Worm (Caenorhabditis elegans) whole organism, L1 larva: ENCODE results near the gene ascc-1.

Experiments
- ceh-82 ChIP-seq, 3 experiments: fragments of 150-350 bp in 1 of 3; sonication (generic microtip) in 2 of 3; optimal IDR thresholded peaks; 2 replicates each; lab custom pipeline; 2014 to 2017; ENCODE audit warnings: missing biosample characterization in 3 of 3, missing genetic modification characterization in 3 of 3
- dpl-1 ChIP-seq, 3 experiments: fragments of 150-350 bp in 2 of 3; sonication (generic microtip) in 1 of 3; optimal IDR thresholded peaks; 2 replicates each; lab custom pipeline; 2014 to 2017; ENCODE audit warnings: missing biosample characterization in 3 of 3, missing genetic modification characterization in 3 of 3, missing genetic modification reagents in 3 of 3
- egl-13 ChIP-seq: sonication (generic microtip); optimal IDR thresholded peaks from 2 replicates; lab custom pipeline; 2016; ENCODE audit warnings: missing genotype, missing genetic modification reagents, missing genetic modification characterization, missing compliant biosample characterization
- elt-2 ChIP-seq: sonication (generic microtip); optimal IDR thresholded peaks from 2 replicates; lab custom pipeline; 2016; ENCODE audit warnings: missing genetic modification characterization, mild to moderate bottlenecking, inconsistent platforms, missing compliant biosample characterization, missing genetic modification reagents
- jun-1 ChIP-seq: fragments of 150-350 bp; optimal IDR thresholded peaks from 2 replicates; lab custom pipeline; 2014; ENCODE audit warnings: missing biosample characterization, missing genetic modification reagents, missing genetic modification characterization
- lin-13 ChIP-seq: fragments of 150-350 bp; optimal IDR thresholded peaks from 2 replicates; lab custom pipeline; 2014; ENCODE audit warnings: missing biosample characterization, missing genetic modification reagents, missing genetic modification characterization
- lsy-2 ChIP-seq, 2 experiments: fragments of 150-350 bp; optimal IDR thresholded peaks; 2 replicates each; lab custom pipeline; 2014; ENCODE audit warnings: missing biosample characterization in 2 of 2, missing genetic modification characterization in 2 of 2
- nhr-12 ChIP-seq: sonication (generic microtip); optimal IDR thresholded peaks from 2 replicates; lab custom pipeline; 2017; ENCODE audit warnings: missing biosample characterization, missing genetic modification characterization
- skn-1 ChIP-seq: fragments of 150-350 bp; optimal IDR thresholded peaks from 2 replicates; lab custom pipeline; 2014; ENCODE audit warnings: missing biosample characterization, missing genetic modification characterization
- sox-4 ChIP-seq: sonication (generic microtip); optimal IDR thresholded peaks from 2 replicates; lab custom pipeline; 2016; ENCODE audit warnings: missing genetic modification characterization, missing compliant biosample characterization
- zag-1 ChIP-seq: fragments of 150-350 bp; optimal IDR thresholded peaks from 2 replicates; lab custom pipeline; 2014; ENCODE audit warnings: missing biosample characterization, missing genetic modification characterization

DNA sequence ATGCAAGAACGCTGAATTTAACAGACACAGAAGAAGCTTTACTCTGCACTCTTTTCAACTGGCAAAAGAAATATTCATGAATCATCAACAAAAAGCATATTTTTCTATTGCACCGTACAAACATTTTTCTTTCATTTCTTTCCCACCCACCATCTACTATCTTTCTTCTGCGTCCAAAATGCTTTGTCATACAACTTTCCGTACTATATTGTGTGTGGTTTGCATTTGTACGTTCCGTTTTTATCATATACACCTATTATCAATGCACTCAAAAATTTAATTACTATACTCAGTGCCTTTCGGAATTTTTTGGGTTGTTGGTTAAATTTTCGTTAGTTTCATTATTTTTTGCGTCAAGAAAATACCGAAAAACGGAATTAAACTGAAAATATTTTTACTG lies 10.2 kb downstream of the ascc-1 start:
- TF ChIP-seq nhr-12 (tag; lab: Kevin White, UChicago) (no peak), elt-2 (tag; lab: Kevin White, UChicago) (no peak), ceh-82 (tag; optimal IDR thresholded peaks at IDR 0.05; lab: Kevin White, UChicago) (no peak), egl-13 (tag; lab: Kevin White, UChicago) (no peak), zag-1 (tag; lab: Kevin White, UChicago) (no peak), lin-13 (GFP tag; lab: Kevin White, UChicago) (no peak), lsy-2 (tag; optimal IDR thresholded peaks at IDR 0.05; lab: Kevin White, UChicago) (no peak), skn-1 (tag; lab: Kevin White, UChicago) (no peak), dpl-1 (GFP tag; optimal IDR thresholded peaks at IDR 0.05; lab: Kevin White, UChicago) (no peak), jun-1 (tag; lab: Kevin White, UChicago) (no peak), sox-4 (tag; lab: Kevin White, UChicago) (no peak)
